Worm (Caenorhabditis elegans) whole organism, midembryonic: Measurements from ENCODE around the gene nspc-16.
"Not testable (repeated sequence)": the region's sequence is repeated elsewhere in the genome, so short reads cannot be mapped to it uniquely, and the experiment has no call there.

ENCODE experiments used
- T22C8.4 ChIP-seq: fragments of 200-800 bp; sonication (Bioruptor generic); IDR thresholded peaks from 2 replicates; pipeline ENCODE4 v1.3.6; 2022; ENCODE audit warnings: missing genetic modification characterization, missing compliant biosample characterization
- cog-1 ChIP-seq: sonication (generic microtip); optimal IDR thresholded peaks from 2 replicates; lab custom pipeline; 2016; ENCODE audit warnings: missing genetic modification characterization, missing compliant biosample characterization
- flt-1 ChIP-seq: fragments of 200-800 bp; sonication (Bioruptor generic); IDR thresholded peaks from 2 replicates; pipeline ENCODE4 v1.3.6; 2022; ENCODE audit warnings: missing genetic modification characterization, missing compliant biosample characterization
- klf-2 ChIP-seq: fragments of 200-800 bp; sonication (Bioruptor generic); conservative IDR thresholded peaks from 2 replicates; pipeline ENCODE4 v1.3.6; 2022; ENCODE audit warnings: missing genetic modification reagents, missing genetic modification characterization, missing compliant biosample characterization
- med-1 ChIP-seq: sonication (generic microtip); optimal IDR thresholded peaks from 2 replicates; lab custom pipeline; 2017; ENCODE audit warnings: missing genetic modification characterization, mild to moderate bottlenecking, missing compliant biosample characterization, antibody characterized with exemption, missing genetic modification reagents; ENCODE audit not compliant: insufficient read depth
- ref-1 ChIP-seq: fragments of 200-800 bp; sonication (Bioruptor generic); conservative IDR thresholded peaks from 2 replicates; pipeline ENCODE4 v1.3.6; 2022; ENCODE audit warnings: missing genetic modification reagents, missing genetic modification characterization, missing compliant biosample characterization
- tab-1 ChIP-seq: fragments of 200-800 bp; sonication (Bioruptor generic); IDR thresholded peaks from 2 replicates; pipeline ENCODE4 v1.3.6; 2022; ENCODE audit warnings: missing genetic modification characterization, missing compliant biosample characterization
- ztf-23 ChIP-seq: fragments of 200-800 bp; sonication (Bioruptor generic); IDR thresholded peaks from 2 replicates; pipeline ENCODE4 v1.3.6; 2022; ENCODE audit warnings: missing genetic modification reagents, missing genetic modification characterization, missing compliant biosample characterization
- ztf-29 ChIP-seq: fragments of 200-800 bp; sonication (Bioruptor generic); IDR thresholded peaks from 2 replicates; pipeline ENCODE4 v1.3.6; 2022; ENCODE audit warnings: missing genetic modification reagents, missing genetic modification characterization, missing compliant biosample characterization

The nspc-16 gene

DNA sequence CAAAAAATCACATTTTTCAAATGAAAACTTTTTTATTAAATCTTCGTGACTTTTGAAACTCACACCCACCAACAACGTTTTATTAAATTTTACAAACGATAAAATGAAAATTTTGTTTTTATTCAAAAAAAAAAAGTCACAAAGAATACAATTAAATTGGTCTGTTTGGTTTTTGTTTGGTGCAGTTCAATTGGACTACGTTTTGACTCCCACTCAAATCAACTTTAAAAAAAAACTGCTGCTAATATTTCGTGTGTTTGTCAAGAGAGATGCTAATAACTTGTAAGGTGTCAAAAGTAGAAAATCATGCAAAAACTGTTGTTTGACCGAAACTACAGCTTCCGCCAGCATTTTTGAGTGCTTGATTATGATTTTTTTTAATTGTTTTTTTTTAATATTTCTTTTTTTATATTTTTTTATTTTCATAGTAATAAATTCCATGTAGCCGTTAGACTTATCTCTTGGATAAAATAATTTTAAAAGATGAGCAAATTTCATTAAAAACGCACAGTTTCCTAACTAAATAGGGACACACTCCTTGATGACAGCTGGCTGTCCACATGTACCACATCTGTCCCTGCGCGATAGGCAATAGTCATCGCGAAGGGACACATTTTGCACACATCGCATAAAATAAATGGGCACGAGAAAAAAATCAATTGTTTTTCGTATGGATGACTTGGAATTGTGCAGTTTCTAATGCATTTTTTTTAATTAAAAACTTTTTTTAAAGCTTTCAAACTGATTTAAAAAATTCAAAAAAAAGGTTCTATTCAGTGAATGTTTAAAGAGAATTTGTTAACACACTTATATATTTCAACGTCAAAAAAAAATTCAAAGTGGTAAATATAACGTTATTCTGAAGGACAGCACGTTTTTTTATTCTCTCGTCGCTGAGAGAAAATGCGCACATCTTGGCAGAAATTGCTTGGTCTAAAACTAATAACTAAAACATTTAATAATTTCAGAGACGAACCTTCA, 2.2 kb downstream of the nspc-16 start:
- TF ChIP-seq ref-1 (GFP tag; lab: Robert Waterston, UW) (no peak), ztf-29 (GFP tag; lab: Robert Waterston, UW) (peak; percentile 75), med-1 (GFP tag; lab: Kevin White, UChicago) (peak; percentile 46), flt-1 (GFP tag; lab: Robert Waterston, UW) (peak; percentile 89), T22C8.4 (GFP tag; lab: Robert Waterston, UW) (peak; percentile 99), tab-1 (no peak; the same call in 1 of the 2 replicates), klf-2 (peak; percentile 55; the same call in 1 of the 2 replicates), ztf-23 (GFP tag; lab: Robert Waterston, UW) (peak; percentile 89), cog-1 (tag; lab: Kevin White, UChicago) (peak; percentile 99)

DNA sequence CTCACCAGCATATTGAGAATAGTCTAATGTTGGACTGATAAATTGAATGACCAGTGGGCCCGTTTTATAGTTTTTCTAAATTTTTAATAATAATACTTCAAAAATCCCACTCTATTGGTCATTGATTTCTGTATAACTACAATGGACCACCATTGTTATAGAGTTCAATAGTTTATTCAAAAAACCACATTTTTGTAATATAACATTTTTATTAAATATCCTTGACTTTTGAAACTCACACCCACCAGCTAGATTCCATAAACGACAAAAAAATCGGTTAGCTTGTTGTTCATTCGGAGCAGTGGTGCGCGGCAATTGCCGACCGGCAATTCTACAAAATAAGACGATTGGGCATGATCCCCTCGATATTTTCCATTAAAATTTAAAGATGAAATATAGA, 4.2 kb downstream of the nspc-16 start, which contains the start of gene nspc-18:
Gene nspc-18 (minus strand): TSS at position 101 of the 400 bp plus-strand sequence.
- TF ChIP-seq tab-1 (no peak), cog-1 (tag; lab: Kevin White, UChicago) (no peak), klf-2 (no peak), T22C8.4 (GFP tag; lab: Robert Waterston, UW) (no peak), ztf-29 (GFP tag; lab: Robert Waterston, UW) (no peak), med-1 (GFP tag; lab: Kevin White, UChicago) (no peak), ztf-23 (GFP tag; lab: Robert Waterston, UW) (no peak), ref-1 (GFP tag; lab: Robert Waterston, UW) (no peak), flt-1 (GFP tag; lab: Robert Waterston, UW) (no peak)

DNA sequence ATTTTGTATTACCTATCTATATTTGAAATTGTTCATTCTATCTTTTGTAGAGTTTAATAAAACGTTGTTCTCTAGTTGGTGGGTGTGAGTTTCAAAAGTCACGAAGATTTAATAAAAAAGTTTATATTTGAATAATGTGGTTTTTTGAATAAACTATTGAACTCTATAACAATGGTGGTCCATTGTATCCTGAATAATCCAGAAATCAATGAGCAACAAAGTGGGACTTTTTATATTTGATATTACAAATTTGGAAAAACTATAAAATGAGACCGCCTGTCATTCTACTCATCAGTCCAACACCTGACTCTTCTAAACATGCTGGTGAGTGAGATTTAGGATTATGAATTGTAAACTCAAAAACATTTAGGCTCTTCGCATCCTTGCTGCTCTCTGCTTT, 5.0 kb downstream of the nspc-16 start, which contains the start of gene nspc-19:
Gene nspc-19 (plus strand): TSS at position 301 of the 400 bp plus-strand sequence.
- not testable (repeated sequence) for TF ChIP-seq klf-2; cog-1 (tag; lab: Kevin White, UChicago); ref-1 (GFP tag; lab: Robert Waterston, UW)

DNA sequence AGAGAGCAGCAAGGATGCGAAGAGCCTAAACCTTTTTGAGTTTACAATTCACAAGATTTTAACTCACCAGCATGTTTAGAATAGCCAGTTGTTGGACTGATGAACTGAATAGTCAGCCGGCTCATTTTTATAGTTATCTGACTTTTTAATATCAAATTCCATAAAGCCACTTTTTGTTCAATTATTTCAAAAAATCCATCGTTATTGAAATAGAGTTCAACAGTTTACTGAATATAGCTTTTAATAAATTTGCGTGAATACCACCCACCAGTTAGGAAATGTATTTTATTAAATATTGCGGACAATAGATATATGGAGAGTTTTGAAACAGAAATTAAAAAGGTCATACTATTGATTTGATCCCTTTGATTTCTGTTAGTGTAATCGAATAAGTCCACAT, 6.7 kb downstream of the nspc-16 start, which contains the start of gene nspc-20:
Gene nspc-20 (minus strand): TSS at position 101 of the 400 bp plus-strand sequence.
- TF ChIP-seq cog-1 (tag; lab: Kevin White, UChicago) (no peak), tab-1 (no peak), klf-2 (no peak), ztf-29 (GFP tag; lab: Robert Waterston, UW) (no peak), T22C8.4 (GFP tag; lab: Robert Waterston, UW) (no peak), med-1 (GFP tag; lab: Kevin White, UChicago) (no peak), ref-1 (GFP tag; lab: Robert Waterston, UW) (no peak), ztf-23 (GFP tag; lab: Robert Waterston, UW) (no peak), flt-1 (GFP tag; lab: Robert Waterston, UW) (no peak)

DNA sequence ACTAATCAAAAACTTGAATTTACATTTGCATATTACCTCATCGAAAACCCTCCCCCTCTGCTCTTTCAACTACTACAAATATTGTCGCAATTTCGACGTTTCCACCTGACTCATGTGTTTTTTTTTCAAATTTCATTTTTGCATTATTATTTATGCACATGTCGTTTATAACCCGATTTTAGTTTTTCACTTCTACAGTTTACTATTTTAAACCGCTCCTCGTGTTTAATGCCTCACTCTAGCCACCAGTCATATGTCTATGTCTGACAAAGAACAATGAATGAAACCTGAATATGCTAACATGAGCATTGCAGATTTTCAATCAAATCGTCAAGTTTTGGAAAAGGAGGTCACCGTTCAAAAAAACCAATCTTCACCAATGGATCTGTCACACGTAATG, 10.7 kb downstream of the nspc-16 start, which contains the start of gene T24C2.5:
Gene T24C2.5 (plus strand): TSS at position 301 of the 400 bp plus-strand sequence.
- no peak for TF ChIP-seq flt-1 (GFP tag; lab: Robert Waterston, UW)
- no peak for TF ChIP-seq ref-1 (GFP tag; lab: Robert Waterston, UW)
- no peak for TF ChIP-seq ztf-23 (GFP tag; lab: Robert Waterston, UW)
- no peak for TF ChIP-seq T22C8.4 (GFP tag; lab: Robert Waterston, UW)
- TF ChIP-seq ztf-29 (GFP tag; lab: Robert Waterston, UW): no peak
- TF ChIP-seq med-1 (GFP tag; lab: Kevin White, UChicago): no peak
- no peak for TF ChIP-seq cog-1 (tag; lab: Kevin White, UChicago)
- no peak for TF ChIP-seq tab-1
- no peak for TF ChIP-seq klf-2

DNA sequence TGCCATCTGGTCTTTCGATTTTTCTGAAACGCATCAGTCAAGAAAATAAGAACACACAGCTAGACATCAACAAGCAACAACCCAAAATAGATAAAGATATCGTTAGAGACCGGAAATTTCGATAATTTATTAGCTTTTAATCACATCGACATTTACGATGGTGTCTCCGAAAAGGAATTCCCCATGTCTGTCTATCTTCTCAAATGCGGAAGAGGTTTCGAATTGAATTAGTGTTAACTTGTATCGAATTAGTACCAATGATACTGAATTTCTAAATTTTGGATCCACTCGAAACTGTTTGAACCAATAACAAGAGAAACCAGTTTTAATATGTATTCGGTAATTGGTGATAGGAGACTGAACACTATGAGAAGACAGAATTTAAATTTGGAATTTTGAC, 11.2 kb downstream of the nspc-16 start:
- TF ChIP-seq ztf-29 (GFP tag; lab: Robert Waterston, UW) (no peak), ref-1 (GFP tag; lab: Robert Waterston, UW) (no peak), tab-1 (no peak), klf-2 (no peak), T22C8.4 (GFP tag; lab: Robert Waterston, UW) (no peak), ztf-23 (GFP tag; lab: Robert Waterston, UW) (no peak), flt-1 (GFP tag; lab: Robert Waterston, UW) (no peak), med-1 (GFP tag; lab: Kevin White, UChicago) (no peak)

DNA sequence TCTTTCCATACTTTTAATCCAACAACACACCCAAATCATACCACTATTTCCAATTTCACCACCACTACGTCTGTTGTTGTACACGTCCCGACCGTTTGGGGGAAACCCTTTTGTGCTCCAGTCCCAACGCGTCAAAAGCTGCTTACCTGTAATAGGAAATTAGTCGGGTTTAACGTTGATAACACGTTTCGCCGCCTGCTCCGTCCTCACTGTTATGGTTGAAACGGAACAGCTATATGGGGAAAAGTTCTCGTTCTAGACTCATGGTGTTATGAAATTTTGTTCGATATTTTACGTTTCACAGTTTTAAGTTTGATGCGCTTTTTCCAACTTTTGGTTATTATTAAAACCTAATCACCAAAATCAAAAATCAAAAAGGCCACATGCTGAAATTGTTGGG, 12.5 kb downstream of the nspc-16 start:
- TF ChIP-seq T22C8.4 (GFP tag; lab: Robert Waterston, UW) (no peak), ref-1 (GFP tag; lab: Robert Waterston, UW) (no peak), ztf-29 (GFP tag; lab: Robert Waterston, UW) (no peak), tab-1 (no peak), klf-2 (no peak), ztf-23 (GFP tag; lab: Robert Waterston, UW) (no peak), cog-1 (tag; lab: Kevin White, UChicago) (no peak), flt-1 (GFP tag; lab: Robert Waterston, UW) (no peak), med-1 (GFP tag; lab: Kevin White, UChicago) (no peak)

DNA sequence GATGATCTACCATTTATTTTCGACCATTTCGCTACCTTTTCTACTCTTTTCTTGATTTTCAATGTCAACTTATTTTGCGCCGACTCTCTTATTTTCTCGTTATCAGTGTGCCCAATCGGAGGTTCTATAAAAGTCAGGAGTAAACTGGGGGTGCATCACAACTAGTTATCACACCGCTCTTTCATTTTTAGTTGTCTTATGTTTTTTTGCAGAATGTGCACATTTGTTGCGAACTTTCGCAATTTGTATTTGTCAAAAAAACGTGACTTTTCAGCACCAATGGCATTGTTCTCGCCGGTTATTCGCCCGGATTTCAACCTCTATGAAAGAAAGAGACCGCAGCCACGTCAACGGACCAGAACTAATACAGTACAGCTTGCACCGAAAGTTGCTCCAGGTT, 14.2 kb downstream of the nspc-16 start:
- no peak for TF ChIP-seq cog-1 (tag; lab: Kevin White, UChicago)
- TF ChIP-seq med-1 (GFP tag; lab: Kevin White, UChicago): no peak
- TF ChIP-seq ref-1 (GFP tag; lab: Robert Waterston, UW): no peak
- no peak for TF ChIP-seq klf-2
- TF ChIP-seq ztf-23 (GFP tag; lab: Robert Waterston, UW): no peak
- TF ChIP-seq T22C8.4 (GFP tag; lab: Robert Waterston, UW): no peak
- TF ChIP-seq tab-1: no peak
- TF ChIP-seq flt-1 (GFP tag; lab: Robert Waterston, UW): no peak
- no peak for TF ChIP-seq ztf-29 (GFP tag; lab: Robert Waterston, UW)
